Fruit fly (Drosophila melanogaster) whole organism: ENCODE results near the gene Obp19d.

Source experiments
- CG8478 ChIP-seq: fragments of >200 bp; optimal IDR thresholded peaks from 2 replicates; lab custom pipeline; 2018; ENCODE audit warnings: inconsistent platforms
- pan ChIP-seq: fragments of >200 bp; optimal IDR thresholded peaks from 2 replicates; lab custom pipeline; 2017
- usp ChIP-seq: fragments of >200 bp; optimal IDR thresholded peaks from 2 replicates; lab custom pipeline; 2017; ENCODE audit warnings: missing biosample characterization, missing genetic modification characterization, mixed read lengths

DNA sequence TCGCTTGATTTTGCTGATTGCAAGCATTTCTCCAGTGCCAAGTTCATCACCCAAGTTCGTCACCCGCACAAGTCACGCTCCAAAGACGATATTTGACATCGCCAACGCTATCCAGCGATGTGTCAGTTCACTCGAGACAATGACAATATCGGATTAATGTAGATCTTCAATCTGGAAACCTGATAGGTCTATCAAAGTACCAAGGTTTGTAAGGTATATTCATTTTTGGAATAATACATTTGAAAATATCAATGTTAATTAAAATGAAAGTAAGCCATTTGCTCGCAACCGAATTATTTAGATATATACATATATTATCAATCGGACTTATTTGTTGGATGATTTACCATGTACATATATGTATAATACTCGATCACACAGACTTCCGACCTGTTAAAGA, 549 bp upstream of the Obp19d start, which contains the start of gene Obp19c:
- TF ChIP-seq CG8478 (lab: Kevin White, UChicago) (no peak), pan (lab: Kevin White, UChicago) (no peak), usp (GFP tag; lab: Kevin White, UChicago) (no peak)
